Worm (Caenorhabditis elegans) whole organism, late embryonic: Measurements from ENCODE around the gene F13B12.6.

ENCODE experiments used
- C08G9.2 ChIP-seq: sonication (generic microtip); optimal IDR thresholded peaks from 2 replicates; lab custom pipeline; 2016; ENCODE audit warnings: mild to moderate bottlenecking, missing genetic modification characterization, moderate library complexity, missing compliant biosample characterization
- C38D4.7 ChIP-seq: fragments of 200-800 bp; sonication (Bioruptor generic); optimal IDR thresholded peaks from 2 replicates; lab custom pipeline; 2018; ENCODE audit warnings: mild to moderate bottlenecking, missing genetic modification characterization, moderate library complexity, missing compliant biosample characterization
- F13H6.1 ChIP-seq: sonication (generic microtip); optimal IDR thresholded peaks from 2 replicates; lab custom pipeline; 2016; ENCODE audit warnings: missing genetic modification characterization, missing compliant biosample characterization
- K02D7.2 ChIP-seq: sonication (generic microtip); optimal IDR thresholded peaks from 2 replicates; lab custom pipeline; 2017; ENCODE audit warnings: mild to moderate bottlenecking, missing genetic modification characterization, missing compliant biosample characterization
- K09A11.1 ChIP-seq: sonication (generic microtip); optimal IDR thresholded peaks from 2 replicates; lab custom pipeline; 2017; ENCODE audit warnings: antibody characterized with exemption, mild to moderate bottlenecking, missing genetic modification characterization, missing compliant biosample characterization; ENCODE audit not compliant: insufficient read depth
- T23F11.4 ChIP-seq: fragments of 200-800 bp; sonication (Bioruptor generic); optimal IDR thresholded peaks from 2 replicates; lab custom pipeline; 2018; ENCODE audit warnings: mild to moderate bottlenecking, missing genetic modification characterization, missing compliant biosample characterization
- Y22D7AL.16 ChIP-seq: sonication (generic microtip); optimal IDR thresholded peaks from 2 replicates; lab custom pipeline; 2016; ENCODE audit warnings: missing genetic modification characterization, missing compliant biosample characterization
- ceh-14 ChIP-seq: sonication (generic microtip); optimal IDR thresholded peaks from 2 replicates; lab custom pipeline; 2016; ENCODE audit warnings: missing genotype, missing genetic modification characterization, missing compliant biosample characterization
- ceh-19 ChIP-seq: fragments of 200-800 bp; sonication (Bioruptor generic); optimal IDR thresholded peaks from 2 replicates; lab custom pipeline; 2018; ENCODE audit warnings: mild to moderate bottlenecking, missing genetic modification characterization, missing compliant biosample characterization
- ceh-2 ChIP-seq: sonication (generic microtip); optimal IDR thresholded peaks from 2 replicates; lab custom pipeline; 2016; ENCODE audit warnings: missing genotype, missing genetic modification characterization, missing compliant biosample characterization
- ceh-22 ChIP-seq: sonication (generic microtip); optimal IDR thresholded peaks from 2 replicates; lab custom pipeline; 2017; ENCODE audit warnings: missing biosample characterization, missing genetic modification characterization
- ceh-30 ChIP-seq: fragments of 150-350 bp; optimal IDR thresholded peaks from 2 replicates; lab custom pipeline; 2014; ENCODE audit warnings: missing biosample characterization, missing genetic modification characterization
- ceh-31 ChIP-seq: sonication (generic microtip); optimal IDR thresholded peaks from 2 replicates; lab custom pipeline; 2016; ENCODE audit warnings: missing genetic modification characterization, missing compliant biosample characterization
- ceh-9 ChIP-seq: sonication (generic microtip); optimal IDR thresholded peaks from 2 replicates; lab custom pipeline; 2016; ENCODE audit warnings: mild to moderate bottlenecking, missing genetic modification characterization, inconsistent platforms, missing compliant biosample characterization
- che-1 ChIP-seq: sonication (generic microtip); optimal IDR thresholded peaks from 2 replicates; lab custom pipeline; 2016; ENCODE audit warnings: mild to moderate bottlenecking, missing genetic modification characterization, missing compliant biosample characterization
- dmd-4 ChIP-seq: sonication (generic microtip); optimal IDR thresholded peaks from 2 replicates; lab custom pipeline; 2016; ENCODE audit warnings: borderline replicate concordance, missing genetic modification characterization, missing compliant biosample characterization
- elt-2 ChIP-seq: sonication (generic microtip); optimal IDR thresholded peaks from 2 replicates; lab custom pipeline; 2016; ENCODE audit warnings: missing genetic modification reagents, missing genetic modification characterization, missing compliant biosample characterization
- ets-4 ChIP-seq: sonication (generic microtip); optimal IDR thresholded peaks from 2 replicates; lab custom pipeline; 2016; ENCODE audit warnings: missing genetic modification characterization, missing compliant biosample characterization
- fkh-10 ChIP-seq: fragments of 150-350 bp; optimal IDR thresholded peaks from 2 replicates; lab custom pipeline; 2014; ENCODE audit warnings: missing biosample characterization, missing genetic modification reagents, missing genetic modification characterization
- gmeb-2 ChIP-seq: sonication (generic microtip); optimal IDR thresholded peaks from 2 replicates; lab custom pipeline; 2016; ENCODE audit warnings: missing genetic modification characterization, inconsistent platforms, missing compliant biosample characterization
- hlh-13 ChIP-seq: fragments of 200-800 bp; sonication (Bioruptor generic); optimal IDR thresholded peaks from 2 replicates; lab custom pipeline; 2018; ENCODE audit warnings: mild to moderate bottlenecking, missing genetic modification characterization, missing compliant biosample characterization
- hlh-6 ChIP-seq: sonication (generic microtip); optimal IDR thresholded peaks from 2 replicates; lab custom pipeline; 2016; ENCODE audit warnings: missing genotype, missing genetic modification characterization, missing compliant biosample characterization
- madf-2 ChIP-seq: sonication (generic microtip); optimal IDR thresholded peaks from 2 replicates; lab custom pipeline; 2017; ENCODE audit warnings: missing genetic modification characterization, missing compliant biosample characterization
- mec-3 ChIP-seq: sonication (generic microtip); optimal IDR thresholded peaks from 2 replicates; lab custom pipeline; 2016; ENCODE audit warnings: borderline replicate concordance, missing genetic modification characterization, missing compliant biosample characterization
- nhr-232 ChIP-seq: sonication (generic microtip); optimal IDR thresholded peaks from 2 replicates; lab custom pipeline; 2016; ENCODE audit warnings: missing genetic modification characterization, missing compliant biosample characterization
- npax-4 ChIP-seq: sonication (generic microtip); optimal IDR thresholded peaks from 2 replicates; lab custom pipeline; 2016; ENCODE audit warnings: missing genetic modification characterization, missing compliant biosample characterization
- odd-2 ChIP-seq: sonication (generic microtip); optimal IDR thresholded peaks from 2 replicates; lab custom pipeline; 2017; ENCODE audit warnings: antibody characterized with exemption, mild to moderate bottlenecking, missing genetic modification characterization, missing compliant biosample characterization
- pag-3 ChIP-seq: sonication (generic microtip); optimal IDR thresholded peaks from 2 replicates; lab custom pipeline; 2016; ENCODE audit warnings: missing compliant biosample characterization, missing genetic modification characterization, borderline replicate concordance
- pat-9 ChIP-seq: fragments of 200-800 bp; sonication (Bioruptor generic); optimal IDR thresholded peaks from 2 replicates; lab custom pipeline; 2018; ENCODE audit warnings: mild to moderate bottlenecking, missing genetic modification characterization, moderate library complexity, missing compliant biosample characterization
- pax-1 ChIP-seq: fragments of 150-350 bp; optimal IDR thresholded peaks from 2 replicates; lab custom pipeline; 2014; ENCODE audit warnings: missing biosample characterization, missing genetic modification characterization
- pha-2 ChIP-seq: sonication (generic microtip); optimal IDR thresholded peaks from 2 replicates; lab custom pipeline; 2017; ENCODE audit warnings: mild to moderate bottlenecking, missing genetic modification characterization, missing compliant biosample characterization
- ref-2 ChIP-seq: sonication (generic microtip); optimal IDR thresholded peaks from 2 replicates; lab custom pipeline; 2016; ENCODE audit warnings: missing genetic modification characterization, missing compliant biosample characterization
- rnt-1 ChIP-seq: sonication (generic microtip); optimal IDR thresholded peaks from 2 replicates; lab custom pipeline; 2016; ENCODE audit warnings: missing genetic modification characterization, missing compliant biosample characterization
- sox-4 ChIP-seq: sonication (generic microtip); optimal IDR thresholded peaks from 2 replicates; lab custom pipeline; 2017; ENCODE audit warnings: mild to moderate bottlenecking, missing genetic modification characterization, inconsistent platforms, missing compliant biosample characterization
- syd-9 ChIP-seq: sonication (generic microtip); optimal IDR thresholded peaks from 2 replicates; lab custom pipeline; 2016; ENCODE audit warnings: mild to moderate bottlenecking, missing genetic modification characterization, moderate library complexity, missing compliant biosample characterization
- tbx-2 ChIP-seq: sonication (generic microtip); optimal IDR thresholded peaks from 2 replicates; lab custom pipeline; 2016; ENCODE audit warnings: missing genetic modification characterization, missing compliant biosample characterization
- tbx-7 ChIP-seq: sonication (generic microtip); optimal IDR thresholded peaks from 2 replicates; lab custom pipeline; 2016; ENCODE audit warnings: missing genotype, missing genetic modification characterization, missing compliant biosample characterization
- ttx-3 ChIP-seq: sonication (generic microtip); optimal IDR thresholded peaks from 2 replicates; lab custom pipeline; 2016; ENCODE audit warnings: missing genetic modification reagents, missing genetic modification characterization, missing compliant biosample characterization
- unc-3 ChIP-seq, 2 experiments: fragments of 200-800 bp in 1 of 2; sonication (Bioruptor generic) in 1 of 2; sonication (generic microtip) in 1 of 2; conservative IDR thresholded peaks in 1 of 2; optimal IDR thresholded peaks in 1 of 2; 2 replicates each; pipeline versions ENCODE4 v1.3.6 to Lab custom; 2016 to 2022; ENCODE audit warnings: missing compliant biosample characterization in 2 of 2, missing genetic modification characterization in 2 of 2, missing genetic modification reagents in 1 of 2
- unc-42 ChIP-seq: sonication (generic microtip); optimal IDR thresholded peaks from 2 replicates; lab custom pipeline; 2016; ENCODE audit warnings: missing genotype, missing genetic modification characterization, missing compliant biosample characterization
- unc-55 ChIP-seq: sonication (generic microtip); optimal IDR thresholded peaks from 2 replicates; lab custom pipeline; 2017; ENCODE audit warnings: missing biosample characterization, missing genetic modification reagents, missing genetic modification characterization

The F13B12.6 gene

DNA sequence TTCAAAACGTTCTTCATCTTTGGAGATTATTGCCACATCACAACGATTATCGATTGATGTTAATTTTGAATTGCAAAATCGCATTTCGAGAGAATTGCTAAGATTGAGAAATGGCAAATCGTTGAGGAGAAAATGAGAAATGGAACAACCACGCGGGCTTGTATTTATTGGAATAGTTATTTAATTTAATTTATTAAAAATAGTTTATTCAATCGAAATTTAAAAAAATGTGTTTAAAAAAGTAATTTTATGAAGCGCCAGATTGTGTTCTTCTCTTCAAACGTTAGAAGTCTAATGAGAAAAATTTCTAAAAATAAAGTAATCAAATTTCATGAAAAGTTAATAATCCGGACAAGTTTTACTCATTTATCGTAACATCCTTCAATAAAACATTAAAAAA is 25.9 kb downstream of the F13B12.6 start, which contains the start of gene spe-26:
TSS of gene spe-26 (minus strand) at position 101 of the 400 bp plus-strand sequence.
- no peak for TF ChIP-seq npax-4 (tag; lab: Kevin White, UChicago)
- TF ChIP-seq fkh-10 (GFP tag; lab: Kevin White, UChicago) = no peak
- no peak for TF ChIP-seq hlh-6

DNA sequence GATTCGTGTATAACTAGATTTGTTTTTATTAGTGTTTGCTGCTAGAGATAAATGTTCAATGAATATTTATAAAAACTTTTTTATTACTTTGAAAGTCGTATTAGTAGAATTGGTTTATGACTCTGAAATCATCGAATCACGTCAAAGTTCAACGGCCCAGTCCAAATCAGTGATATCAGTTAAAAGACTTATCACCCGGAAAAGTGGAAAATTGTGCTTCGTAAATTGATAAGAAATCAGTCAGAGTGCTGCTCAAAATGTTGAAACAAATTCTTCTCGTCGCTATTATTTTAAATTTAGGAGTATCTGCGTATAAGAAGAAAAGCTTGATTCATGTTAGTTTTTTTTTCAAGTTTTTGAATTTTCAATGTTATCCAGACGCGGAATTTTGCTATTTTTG is 29.4 kb downstream of the F13B12.6 start, which contains the start of gene R10H10.3:
TSS of gene R10H10.3 (plus strand) at position 243 of the 400 bp plus-strand sequence.
- TF ChIP-seq K02D7.2 (tag; lab: Kevin White, UChicago) (no peak), ceh-30 (tag; lab: Kevin White, UChicago) (no peak), elt-2 (tag; lab: Kevin White, UChicago) (peak; percentile 55)

DNA sequence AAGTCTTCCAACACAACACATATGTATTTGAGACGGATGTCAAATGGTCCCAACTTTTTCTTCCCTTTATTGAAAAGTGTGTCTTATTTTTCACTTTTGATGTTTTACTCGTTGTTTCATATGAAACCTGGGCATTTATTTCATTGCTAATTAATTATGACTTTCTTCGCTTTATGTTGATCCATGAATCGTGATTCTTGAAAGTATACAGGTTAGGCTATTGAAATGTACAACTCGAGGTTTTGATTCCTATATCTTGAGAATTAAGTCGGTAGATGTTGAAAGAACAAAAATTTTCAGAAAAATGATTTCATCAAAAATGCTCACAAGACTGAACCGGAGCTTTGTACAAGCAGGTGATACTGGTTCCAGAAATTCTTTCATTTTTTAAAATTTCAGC is 30.6 kb downstream of the F13B12.6 start, which contains the start of gene nfu-1:
TSS of gene nfu-1 (plus strand) at position 301 of the 400 bp plus-strand sequence.
- TF ChIP-seq Y22D7AL.16 (tag; lab: Kevin White, UChicago) (no peak), unc-3 (GFP tag; conservative IDR thresholded peaks at IDR 0.05; lab: Robert Waterston, UW) (no peak), unc-3 (tag; optimal IDR thresholded peaks at IDR 0.05; lab: Kevin White, UChicago) (no peak), F13H6.1 (tag; lab: Kevin White, UChicago) (no peak), gmeb-2 (tag; lab: Kevin White, UChicago) (no peak), pax-1 (tag; lab: Kevin White, UChicago) (no peak), K09A11.1 (tag; lab: Kevin White, UChicago) (no peak), unc-42 (tag; lab: Kevin White, UChicago) (no peak), T23F11.4 (no peak), che-1 (tag; lab: Kevin White, UChicago) (no peak), hlh-6 (no peak), ceh-9 (no peak), ceh-2 (tag; lab: Kevin White, UChicago) (no peak), hlh-13 (GFP tag; lab: Kevin White, UChicago) (no peak)

DNA sequence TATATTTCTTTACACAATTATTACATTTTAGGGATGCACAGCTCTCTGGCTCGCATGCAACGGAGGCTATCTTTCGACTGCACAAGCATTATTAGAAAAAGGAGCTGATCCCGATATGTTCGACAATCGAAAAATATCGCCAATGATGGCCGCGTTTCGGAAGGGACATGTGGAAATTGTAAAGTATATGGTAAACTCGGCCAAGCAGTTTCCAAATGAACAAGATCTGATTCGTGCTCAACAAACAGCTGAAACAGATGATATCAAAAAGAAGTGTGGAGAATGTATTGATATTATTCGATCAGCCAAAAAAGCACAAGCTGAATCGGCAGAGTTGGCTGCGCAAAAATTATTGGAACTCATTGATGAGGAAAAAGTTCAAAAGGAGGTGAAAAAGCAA is 34.8 kb downstream of the F13B12.6 start:
- TF ChIP-seq tbx-2 (tag; lab: Kevin White, UChicago) (no peak), madf-2 (tag; lab: Kevin White, UChicago) (no peak), hlh-13 (GFP tag; lab: Kevin White, UChicago) (no peak), odd-2 (tag; lab: Kevin White, UChicago) (no peak), gmeb-2 (tag; lab: Kevin White, UChicago) (no peak), dmd-4 (no peak), pag-3 (tag; lab: Kevin White, UChicago) (no peak), C38D4.7 (GFP tag; lab: Kevin White, UChicago) (no peak), tbx-7 (tag; lab: Kevin White, UChicago) (no peak)

DNA sequence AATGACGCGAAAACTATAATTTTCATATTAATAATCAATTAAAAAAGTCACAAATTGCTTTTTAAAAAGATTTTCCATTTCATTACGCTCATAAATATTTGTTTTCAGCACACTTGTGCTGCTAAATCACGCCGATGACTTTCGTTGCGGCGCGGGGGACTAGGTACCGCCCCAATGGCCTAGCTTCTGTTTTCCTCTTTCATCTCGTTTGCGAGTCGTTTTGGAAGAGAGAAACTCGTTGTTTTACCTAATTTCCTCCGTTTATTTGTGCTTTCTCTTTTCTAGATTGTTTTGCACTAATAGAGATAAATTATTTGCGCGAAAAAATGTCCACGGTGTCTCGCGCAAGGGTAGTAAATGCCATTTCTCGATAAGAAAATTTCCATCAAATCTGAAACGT is 36.6 kb downstream of the F13B12.6 start:
- TF ChIP-seq tbx-2 (tag; lab: Kevin White, UChicago) (no peak), unc-42 (tag; lab: Kevin White, UChicago) (no peak), sox-4 (tag; lab: Kevin White, UChicago) (no peak), nhr-232 (tag; lab: Kevin White, UChicago) (no peak), syd-9 (no peak)

DNA sequence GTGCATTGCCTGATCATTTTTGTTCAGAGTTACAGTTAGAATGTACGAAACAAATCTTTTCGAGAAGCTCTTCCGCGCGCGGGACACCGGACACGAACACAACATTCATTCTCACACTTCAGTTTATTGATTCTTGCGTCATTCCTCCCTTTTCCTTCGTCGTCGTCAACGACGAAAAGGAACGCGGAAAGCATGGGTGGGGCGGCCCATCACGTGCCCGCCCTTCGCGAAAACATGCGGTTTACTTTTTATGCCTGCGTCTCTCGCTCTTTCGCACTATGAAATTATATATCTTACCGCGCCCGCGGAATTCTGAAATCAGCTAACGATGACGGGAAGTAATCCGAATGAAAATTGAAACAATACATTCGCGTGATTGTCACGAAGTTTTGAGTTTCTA is 37.1 kb downstream of the F13B12.6 start:
- TF ChIP-seq syd-9 (no peak), pat-9 (tag; lab: Kevin White, UChicago) (no peak), T23F11.4 (no peak), K09A11.1 (tag; lab: Kevin White, UChicago) (no peak), ceh-22 (tag; lab: Kevin White, UChicago) (no peak), mec-3 (no peak), ceh-31 (tag; lab: Kevin White, UChicago) (peak; percentile 57), hlh-13 (GFP tag; lab: Kevin White, UChicago) (no peak), ceh-19 (GFP tag; lab: Kevin White, UChicago) (no peak), rnt-1 (tag; lab: Kevin White, UChicago) (peak; percentile 71), npax-4 (tag; lab: Kevin White, UChicago) (no peak), unc-55 (peak; percentile 49), unc-42 (tag; lab: Kevin White, UChicago) (peak; percentile 41), ttx-3 (tag; lab: Kevin White, UChicago) (no peak), Y22D7AL.16 (tag; lab: Kevin White, UChicago) (no peak), C08G9.2 (tag; lab: Kevin White, UChicago) (no peak), ceh-14 (tag; lab: Kevin White, UChicago) (no peak), ref-2 (tag; lab: Kevin White, UChicago) (peak; percentile 39), pha-2 (tag; lab: Kevin White, UChicago) (no peak), ets-4 (tag; lab: Kevin White, UChicago) (peak; percentile 4)
